Worm (Caenorhabditis elegans) whole organism, L2 larva: ENCODE measurements around the gene C28D4.5.

Experiments used
- blmp-1 ChIP-seq: sonication (generic microtip); optimal IDR thresholded peaks from 2 replicates; lab custom pipeline; 2017; ENCODE audit warnings: missing genetic modification characterization, mild to moderate bottlenecking, missing compliant biosample characterization, antibody characterized with exemption, moderate library complexity; ENCODE audit not compliant: insufficient read depth
- gmeb-1 ChIP-seq: fragments of 150-350 bp; optimal IDR thresholded peaks from 2 replicates; lab custom pipeline; 2014; ENCODE audit warnings: missing biosample characterization, missing genetic modification characterization

- no peak for TF ChIP-seq gmeb-1 (tag; lab: Kevin White, UChicago)
- no peak for TF ChIP-seq blmp-1 (tag; lab: Kevin White, UChicago)
These were observed 48.8 kb downstream of the C28D4.5 start for ce11 chrIV:9697869-9698268.
